Fruit fly (Drosophila melanogaster) whole organism, adult: ENCODE data around the gene CG1894.

Experiments
- CG12768 ChIP-seq: fragments of 200-800 bp; sonication (Bioruptor generic); optimal IDR thresholded peaks from 2 replicates; lab custom pipeline; 2017; ENCODE audit warnings: missing biosample characterization, missing genetic modification characterization, mild to moderate bottlenecking, moderate library complexity, missing genetic modification reagents
- CG14711 ChIP-seq: fragments of 200-800 bp; sonication (Bioruptor generic); optimal IDR thresholded peaks from 2 replicates; lab custom pipeline; 2018; ENCODE audit warnings: missing biosample characterization, mild to moderate bottlenecking, missing genetic modification characterization, moderate library complexity
- Clk ChIP-seq: fragments of 200-800 bp; sonication (Bioruptor generic); optimal IDR thresholded peaks from 2 replicates; lab custom pipeline; 2017; ENCODE audit warnings: missing biosample characterization, missing genetic modification characterization
- Hr96 ChIP-seq: fragments of 200-800 bp; sonication (Bioruptor generic); optimal IDR thresholded peaks from 2 replicates; lab custom pipeline; 2016; ENCODE audit warnings: missing biosample characterization, missing genetic modification characterization
- Mnt ChIP-seq: fragments of 200-800 bp; sonication (Bioruptor generic); optimal IDR thresholded peaks from 2 replicates; lab custom pipeline; 2016; ENCODE audit warnings: missing biosample characterization, mild to moderate bottlenecking, missing genetic modification characterization
- bab1 ChIP-seq: fragments of 200-800 bp; sonication (Bioruptor generic); optimal IDR thresholded peaks from 3 replicates; lab custom pipeline; 2019; ENCODE audit warnings: missing biosample characterization, mild to moderate bottlenecking, missing genetic modification characterization, moderate library complexity
- cic ChIP-seq: fragments of 200-800 bp; sonication (Bioruptor generic); optimal IDR thresholded peaks from 2 replicates; lab custom pipeline; 2017; ENCODE audit warnings: missing biosample characterization, mild to moderate bottlenecking, missing genetic modification characterization, moderate library complexity
- cnc ChIP-seq, 2 experiments: fragments of >200 bp; optimal IDR thresholded peaks; 2 replicates each; lab custom pipeline; 2017
- kay ChIP-seq: fragments of 200-800 bp; sonication (Bioruptor generic); peaks from one replicate; lab custom pipeline; 2016; ENCODE audit warnings: missing biosample characterization, missing genetic modification characterization, borderline replicate concordance
- ovo ChIP-seq: fragments of 200-800 bp; sonication (Bioruptor generic); optimal IDR thresholded peaks from 2 replicates; lab custom pipeline; 2016; ENCODE audit warnings: missing biosample characterization, missing genetic modification characterization
- pad ChIP-seq: fragments of 200-800 bp; sonication (Bioruptor generic); optimal IDR thresholded peaks from 3 replicates; lab custom pipeline; 2017; ENCODE audit warnings: missing biosample characterization, missing genetic modification characterization, mild to moderate bottlenecking, moderate library complexity, missing genetic modification reagents
- tj ChIP-seq: fragments of 200-800 bp; sonication (Bioruptor generic); optimal IDR thresholded peaks from 3 replicates; lab custom pipeline; 2017; ENCODE audit warnings: missing biosample characterization, mild to moderate bottlenecking, missing genetic modification characterization, moderate library complexity
- toe ChIP-seq: fragments of 200-800 bp; sonication (Bioruptor generic); optimal IDR thresholded peaks from 2 replicates; lab custom pipeline; 2016; ENCODE audit warnings: missing biosample characterization, missing genetic modification characterization

DNA sequence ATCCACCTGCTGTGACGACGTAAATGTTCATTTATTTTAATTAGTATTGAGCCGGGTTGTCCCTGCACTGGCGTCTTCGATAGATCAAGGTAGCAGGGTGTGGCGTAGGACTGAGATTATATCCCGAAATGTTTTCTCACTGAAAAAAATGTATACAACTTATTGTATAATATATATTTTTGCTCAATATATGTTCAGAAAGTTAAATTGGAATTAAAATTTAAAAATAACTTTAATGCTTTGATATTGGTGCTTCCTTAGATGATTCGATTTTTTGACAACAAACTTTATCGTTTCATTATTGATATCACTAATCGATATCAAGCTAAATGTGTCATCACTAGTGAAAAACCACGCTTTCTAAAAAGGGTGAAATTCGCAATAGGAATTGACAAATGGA lies at the start of gene CG1894:
- TF ChIP-seq ovo, result no peak
- TF ChIP-seq cic (GFP tag; lab: Kevin White, UChicago), result no peak
- no peak for TF ChIP-seq CG12768 (GFP tag; lab: Kevin White, UChicago)
- no peak for TF ChIP-seq CG14711 (tag; lab: Kevin White, UChicago)
- no peak for TF ChIP-seq toe (GFP tag; lab: Kevin White, UChicago)
- TF ChIP-seq pad (GFP tag; lab: Kevin White, UChicago), result no peak
- TF ChIP-seq Hr96 (GFP tag; lab: Kevin White, UChicago), result no peak
- no peak for TF ChIP-seq tj (GFP tag; lab: Kevin White, UChicago)
- no peak for TF ChIP-seq cnc (optimal IDR thresholded peaks at IDR 0.05; lab: Kevin White, UChicago)
- TF ChIP-seq kay (GFP tag; lab: Kevin White, UChicago), result no peak
- no peak for TF ChIP-seq Clk (GFP tag; lab: Kevin White, UChicago)
- no peak for TF ChIP-seq Mnt (GFP tag; lab: Kevin White, UChicago)
- TF ChIP-seq bab1 (GFP tag; lab: Kevin White, UChicago), result no peak
